Worm (Caenorhabditis elegans) whole organism, mixed stage, embryonic: Measurements from ENCODE around the gene pqn-57.

ENCODE experiments used
- nhr-2 ChIP-seq: fragments of 150-350 bp; optimal IDR thresholded peaks from 2 replicates; lab custom pipeline; 2014; ENCODE audit warnings: missing biosample characterization, missing genetic modification characterization
- snpc-4 ChIP-seq: fragments of 150-350 bp; optimal IDR thresholded peaks from 2 replicates; lab custom pipeline; 2014; ENCODE audit warnings: missing biosample characterization, missing genetic modification characterization

DNA sequence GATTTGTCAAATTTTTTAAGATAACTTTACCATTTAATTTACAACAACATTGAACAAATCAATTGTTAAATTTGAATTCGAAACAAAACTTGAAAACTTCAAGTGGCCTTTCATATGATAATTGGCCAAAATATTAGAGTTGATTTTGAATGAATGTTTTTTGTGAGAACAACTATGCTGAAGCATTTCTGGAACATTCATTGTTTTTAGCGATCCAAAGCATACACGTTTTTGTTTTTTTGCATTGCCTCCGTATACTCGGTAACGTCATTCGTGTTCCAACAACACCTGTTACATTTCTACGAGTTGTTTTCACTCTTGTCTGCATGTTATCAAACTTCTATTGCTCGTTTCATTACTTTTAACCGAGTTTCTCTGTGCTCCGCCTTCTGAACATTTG, 43.8 kb downstream of the pqn-57 start:
- no peak for TF ChIP-seq nhr-2 (tag; lab: Kevin White, UChicago)
- TF ChIP-seq snpc-4 (tag; lab: Kevin White, UChicago) = no peak
